Fruit fly (Drosophila melanogaster) whole organism, embryonic: ENCODE data around the gene Dlc90F.

Experiments used
- CG12219 ChIP-seq: fragments of 200-800 bp; sonication (Bioruptor generic); optimal IDR thresholded peaks from 3 replicates; lab custom pipeline; 2018; ENCODE audit warnings: missing biosample characterization, mild to moderate bottlenecking, missing genetic modification characterization
- CG31365 ChIP-seq: fragments of 200-800 bp; sonication (Bioruptor generic); optimal IDR thresholded peaks from 2 replicates; lab custom pipeline; 2018; ENCODE audit warnings: missing biosample characterization, mild to moderate bottlenecking, missing genetic modification characterization
- CG33213 ChIP-seq: fragments of 200-800 bp; sonication (Bioruptor generic); optimal IDR thresholded peaks from 3 replicates; lab custom pipeline; 2016; ENCODE audit warnings: missing biosample characterization, missing genetic modification characterization
- H2.0 ChIP-seq: fragments of 200-800 bp; sonication (Bioruptor generic); IDR thresholded peaks from 2 replicates; pipeline ENCODE4 v1.3.6; 2022; ENCODE audit warnings: missing biosample characterization, missing genetic modification characterization
- Hmx ChIP-seq: fragments of 200-800 bp; sonication (Bioruptor generic); optimal IDR thresholded peaks from 2 replicates; lab custom pipeline; 2016; ENCODE audit warnings: missing biosample characterization, missing genetic modification characterization
- crc ChIP-seq: fragments of 200-800 bp; sonication (Bioruptor generic); optimal IDR thresholded peaks from 2 replicates; lab custom pipeline; 2016; ENCODE audit warnings: missing biosample characterization, missing genetic modification characterization
- dmrt11E ChIP-seq: fragments of 200-800 bp; sonication (Bioruptor generic); optimal IDR thresholded peaks from 3 replicates; lab custom pipeline; 2018; ENCODE audit warnings: missing biosample characterization, mild to moderate bottlenecking, missing genetic modification characterization, moderate library complexity
- exex ChIP-seq: fragments of 200-800 bp; sonication (Bioruptor generic); optimal IDR thresholded peaks from 4 replicates; lab custom pipeline; 2018; ENCODE audit warnings: missing biosample characterization, mild to moderate bottlenecking, missing genetic modification characterization, moderate library complexity
- hbn ChIP-seq: fragments of 200-800 bp; sonication (Bioruptor generic); IDR thresholded peaks from 2 replicates; pipeline ENCODE4 v1.3.6; 2022; ENCODE audit warnings: missing biosample characterization, missing genetic modification characterization; ENCODE audit not compliant: partially characterized antibody
- kah ChIP-seq: fragments of 200-800 bp; sonication (Bioruptor generic); optimal IDR thresholded peaks from 2 replicates; lab custom pipeline; 2018; ENCODE audit warnings: missing biosample characterization, mild to moderate bottlenecking, missing genetic modification characterization
- pum ChIP-seq: fragments of 200-800 bp; sonication (Bioruptor generic); optimal IDR thresholded peaks from 2 replicates; lab custom pipeline; 2016; ENCODE audit warnings: missing biosample characterization, missing genetic modification characterization
- pzg ChIP-seq: fragments of 200-800 bp; sonication (Bioruptor generic); optimal IDR thresholded peaks from 3 replicates; lab custom pipeline; 2018; ENCODE audit warnings: missing biosample characterization, mild to moderate bottlenecking, missing genetic modification characterization, moderate library complexity
- usp ChIP-seq: fragments of >200 bp; optimal IDR thresholded peaks from 2 replicates; lab custom pipeline; 2017; ENCODE audit warnings: missing biosample characterization, missing genetic modification characterization

DNA sequence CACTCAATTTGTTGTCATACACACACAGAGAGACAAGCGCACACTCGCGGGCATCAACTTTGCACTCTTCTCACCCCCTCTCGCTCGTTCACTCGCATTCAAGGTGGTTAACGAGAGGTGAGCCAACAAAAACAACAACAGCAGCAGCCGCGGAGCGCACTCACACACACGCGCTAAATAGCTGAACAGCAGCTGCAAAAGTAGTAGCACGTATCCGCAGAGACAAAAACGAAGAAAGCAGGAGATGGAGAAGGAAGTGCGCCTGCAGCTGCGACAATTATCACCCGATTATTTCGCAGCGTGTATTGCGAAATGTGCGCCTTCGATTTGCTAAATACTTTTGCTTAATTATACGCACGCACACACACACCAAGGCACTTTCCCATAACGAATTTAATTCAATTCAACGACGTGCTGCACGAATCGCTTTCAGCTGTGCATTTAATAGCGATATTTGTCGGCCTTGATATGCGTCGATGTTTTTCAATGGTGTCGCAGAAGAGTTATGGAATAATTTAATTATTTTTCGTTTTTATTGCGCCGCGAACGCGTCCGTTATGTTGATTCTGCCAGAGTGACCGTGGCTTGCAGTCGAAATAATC lies 630 bp upstream of the Dlc90F start:
- TF ChIP-seq CG33213 (GFP tag; lab: Kevin White, UChicago) (peak; percentile 40), kah (GFP tag; lab: Kevin White, UChicago) (peak; percentile 83), CG31365 (tag; lab: Kevin White, UChicago) (no peak), pzg (GFP tag; lab: Kevin White, UChicago) (no peak), exex (tag; lab: Kevin White, UChicago) (no peak), CG12219 (GFP tag; lab: Kevin White, UChicago) (peak; percentile 18), H2.0 (GFP tag; lab: Robert Waterston, UW) (no peak), pum (no peak), usp (GFP tag; lab: Kevin White, UChicago) (no peak), dmrt11E (tag; lab: Kevin White, UChicago) (no peak), crc (no peak), Hmx (no peak), hbn (GFP tag; lab: Robert Waterston, UW) (no peak)
